Fruit fly (Drosophila melanogaster) whole organism, pupa: ENCODE results near the gene CG17110.

Source experiments
- CG12605 ChIP-seq: fragments of 200-800 bp; sonication (Bioruptor generic); IDR thresholded peaks from 2 replicates; pipeline ENCODE4 v1.3.6; 2022; ENCODE audit warnings: missing biosample characterization, missing genetic modification characterization
- CG13204 ChIP-seq: fragments of 200-800 bp; sonication (Bioruptor generic); optimal IDR thresholded peaks from 2 replicates; lab custom pipeline; 2018; ENCODE audit warnings: missing biosample characterization, mild to moderate bottlenecking, missing genetic modification characterization, moderate library complexity
- CG14655 ChIP-seq: fragments of 200-800 bp; sonication (Bioruptor generic); optimal IDR thresholded peaks from 3 replicates; lab custom pipeline; 2017; ENCODE audit warnings: mild to moderate bottlenecking, missing biosample characterization, missing genetic modification reagents, missing genetic modification characterization
- CG4496 ChIP-seq: fragments of 200-800 bp; sonication (Bioruptor generic); IDR thresholded peaks from 3 replicates; pipeline ENCODE4 v1.3.6; 2022; ENCODE audit warnings: missing biosample characterization, missing genetic modification characterization
- CG8159 ChIP-seq: fragments of 200-800 bp; sonication (Bioruptor generic); optimal IDR thresholded peaks from 3 replicates; lab custom pipeline; 2018; ENCODE audit warnings: missing biosample characterization, mild to moderate bottlenecking, missing genetic modification characterization, moderate library complexity
- CG9948 ChIP-seq: fragments of 200-800 bp; sonication (Bioruptor generic); optimal IDR thresholded peaks from 2 replicates; lab custom pipeline; 2018; ENCODE audit warnings: missing biosample characterization, mild to moderate bottlenecking, missing genetic modification characterization, moderate library complexity
- EcR ChIP-seq: fragments of 200-800 bp; sonication (Bioruptor generic); optimal IDR thresholded peaks from 3 replicates; lab custom pipeline; 2019; ENCODE audit warnings: missing biosample characterization, missing genetic modification characterization, mild to moderate bottlenecking, moderate library complexity, missing genetic modification reagents
- fd96Ca ChIP-seq: fragments of 200-800 bp; sonication (Bioruptor generic); IDR thresholded peaks from 3 replicates; pipeline ENCODE4 v1.3.6; 2022; ENCODE audit warnings: missing biosample characterization, missing genetic modification characterization
- gl ChIP-seq: fragments of 200-800 bp; sonication (Bioruptor generic); optimal IDR thresholded peaks from 2 replicates; lab custom pipeline; 2018; ENCODE audit warnings: missing biosample characterization, mild to moderate bottlenecking, missing genetic modification characterization
- rn ChIP-seq: fragments of 200-800 bp; sonication (Bioruptor generic); IDR thresholded peaks from 2 replicates; pipeline ENCODE4 v1.3.6; 2022; ENCODE audit warnings: missing biosample characterization, missing genetic modification characterization

- TF ChIP-seq CG4496 (GFP tag; lab: Robert Waterston, UW) (no peak), CG8159 (no peak), EcR (no peak), CG13204 (GFP tag; lab: Kevin White, UChicago) (no peak), rn (GFP tag; lab: Robert Waterston, UW) (no peak), CG12605 (GFP tag; lab: Robert Waterston, UW) (no peak), fd96Ca (no peak), gl (no peak), CG9948 (tag; lab: Kevin White, UChicago) (no peak), CG14655 (GFP tag; lab: Kevin White, UChicago) (no peak)
Observed at dm6 chr3R:23120933-23121332, 29.4 kb downstream of the CG17110 start.
